Worm (Caenorhabditis elegans) whole organism, L3 larva: ENCODE results near the gene E04F6.6.

Experiments
- ama-1 ChIP-seq: fragments of 150-350 bp; optimal IDR thresholded peaks from 2 replicates; lab custom pipeline; 2018
- ceh-82 ChIP-seq: fragments of 150-350 bp; optimal IDR thresholded peaks from 2 replicates; lab custom pipeline; 2014; ENCODE audit warnings: missing biosample characterization, missing genetic modification characterization
- daf-12 ChIP-seq: fragments of 150-350 bp; optimal IDR thresholded peaks from 2 replicates; lab custom pipeline; 2014; ENCODE audit warnings: missing biosample characterization, missing genetic modification reagents, missing genetic modification characterization
- eor-1 ChIP-seq, 2 experiments: fragments of 150-350 bp; optimal IDR thresholded peaks; 2 replicates each; lab custom pipeline; 2014 to 2018; ENCODE audit warnings: missing biosample characterization in 2 of 2, missing genetic modification characterization in 2 of 2
- fos-1 ChIP-seq: fragments of 150-350 bp; optimal IDR thresholded peaks from 2 replicates; lab custom pipeline; 2014; ENCODE audit warnings: missing biosample characterization, missing genetic modification characterization
- nhr-67 ChIP-seq: fragments of 150-350 bp; optimal IDR thresholded peaks from 2 replicates; lab custom pipeline; 2014; ENCODE audit warnings: missing biosample characterization, missing genetic modification characterization
- nhr-76 ChIP-seq: fragments of 150-350 bp; sonication (generic microtip); optimal IDR thresholded peaks from 5 replicates; lab custom pipeline; 2014; ENCODE audit warnings: missing biosample characterization, missing genetic modification characterization
- pqm-1 ChIP-seq: fragments of 150-350 bp; optimal IDR thresholded peaks from 2 replicates; lab custom pipeline; 2017; ENCODE audit warnings: missing biosample characterization, missing genetic modification characterization, inconsistent platforms
- unc-62 ChIP-seq: fragments of 150-350 bp; sonication (generic microtip); optimal IDR thresholded peaks from 4 replicates; lab custom pipeline; 2014; ENCODE audit warnings: missing biosample characterization, missing genetic modification reagents, missing genetic modification characterization
- ztf-11 ChIP-seq: fragments of 150-350 bp; optimal IDR thresholded peaks from 2 replicates; lab custom pipeline; 2014; ENCODE audit warnings: missing biosample characterization, missing genetic modification characterization

- TF ChIP-seq pqm-1 (tag; lab: Kevin White, UChicago) (no peak), ama-1 (lab: Kevin White, UChicago) (peak; percentile 27), eor-1 (tag; optimal IDR thresholded peaks at IDR 0.05; lab: Kevin White, UChicago) (no peak), daf-12 (tag; lab: Kevin White, UChicago) (no peak), unc-62 (GFP tag; lab: Kevin White, UChicago) (no peak), ztf-11 (tag; lab: Kevin White, UChicago) (no peak), nhr-76 (tag; lab: Kevin White, UChicago) (no peak), fos-1 (tag; lab: Kevin White, UChicago) (no peak), ceh-82 (tag; lab: Kevin White, UChicago) (no peak), nhr-67 (tag; lab: Kevin White, UChicago) (no peak)
These were observed 44.0 kb downstream of the E04F6.6 start, which contains the start of gene C27H5.2 for ce11 chrII:7155392-7155791.
